Fruit fly (Drosophila melanogaster): ENCODE results near the gene kuz.

dm6 chr2L:13615617-13616016 lies 65.7 kb downstream of the kuz start:
- TF ChIP-seq CTCF (optimal IDR thresholded peaks at IDR 0.05) (no peak), CG8478 (optimal IDR thresholded peaks at IDR 0.05) (no peak)
